Worm (Caenorhabditis elegans) whole organism, late embryonic: Measurements from ENCODE around the gene fbxa-201.

Experiments used
- ama-1 ChIP-seq: fragments of 150-350 bp; optimal IDR thresholded peaks from 2 replicates; lab custom pipeline; 2014
- ceh-19 ChIP-seq: fragments of 200-800 bp; sonication (Bioruptor generic); optimal IDR thresholded peaks from 2 replicates; lab custom pipeline; 2018; ENCODE audit warnings: mild to moderate bottlenecking, missing genetic modification characterization, missing compliant biosample characterization
- ceh-30 ChIP-seq: fragments of 150-350 bp; optimal IDR thresholded peaks from 2 replicates; lab custom pipeline; 2014; ENCODE audit warnings: missing biosample characterization, missing genetic modification characterization
- che-1 ChIP-seq: sonication (generic microtip); optimal IDR thresholded peaks from 2 replicates; lab custom pipeline; 2016; ENCODE audit warnings: mild to moderate bottlenecking, missing genetic modification characterization, missing compliant biosample characterization
- elt-2 ChIP-seq: sonication (generic microtip); optimal IDR thresholded peaks from 2 replicates; lab custom pipeline; 2016; ENCODE audit warnings: missing genetic modification reagents, missing genetic modification characterization, missing compliant biosample characterization
- ets-4 ChIP-seq: sonication (generic microtip); optimal IDR thresholded peaks from 2 replicates; lab custom pipeline; 2016; ENCODE audit warnings: missing genetic modification characterization, missing compliant biosample characterization
- eyg-1 ChIP-seq: sonication (generic microtip); optimal IDR thresholded peaks from 2 replicates; lab custom pipeline; 2016; ENCODE audit warnings: missing genotype, missing genetic modification characterization, missing compliant biosample characterization
- fkh-10 ChIP-seq: fragments of 150-350 bp; optimal IDR thresholded peaks from 2 replicates; lab custom pipeline; 2014; ENCODE audit warnings: missing biosample characterization, missing genetic modification reagents, missing genetic modification characterization
- hlh-15 ChIP-seq: sonication (generic microtip); optimal IDR thresholded peaks from 2 replicates; lab custom pipeline; 2016; ENCODE audit warnings: missing genetic modification characterization, missing compliant biosample characterization
- nhr-232 ChIP-seq: sonication (generic microtip); optimal IDR thresholded peaks from 2 replicates; lab custom pipeline; 2016; ENCODE audit warnings: missing genetic modification characterization, missing compliant biosample characterization
- pqm-1 ChIP-seq: sonication (generic microtip); optimal IDR thresholded peaks from 2 replicates; lab custom pipeline; 2016; ENCODE audit warnings: missing genetic modification characterization, missing compliant biosample characterization

ce11 chrV:2013824-2014223 lies 38.7 kb downstream of the fbxa-201 start, which contains the start of gene F59A7.11:
- TF ChIP-seq ets-4: no peak
- TF ChIP-seq pqm-1: no peak
- TF ChIP-seq ceh-30 (tag; lab: Kevin White, UChicago): no peak
- TF ChIP-seq elt-2 (tag; lab: Kevin White, UChicago): no peak
- no peak for TF ChIP-seq che-1 (tag; lab: Kevin White, UChicago)
- no peak for TF ChIP-seq hlh-15
- no peak for TF ChIP-seq nhr-232 (tag; lab: Kevin White, UChicago)
- no peak for TF ChIP-seq ceh-19 (GFP tag; lab: Kevin White, UChicago)
- no peak for TF ChIP-seq ama-1 (lab: Kevin White, UChicago)
- no peak for TF ChIP-seq eyg-1 (tag; lab: Kevin White, UChicago)
- no peak for TF ChIP-seq fkh-10 (GFP tag; lab: Kevin White, UChicago)
